Worm (Caenorhabditis elegans) whole organism, young adult: ENCODE results near the gene ZK688.7.

Source experiments
- B0336.3 ChIP-seq: fragments of 200-800 bp; sonication (Bioruptor generic); IDR thresholded peaks from 2 replicates; pipeline ENCODE4 v1.3.6; 2022; ENCODE audit warnings: missing genetic modification characterization, missing compliant biosample characterization
- K11D2.4 ChIP-seq: fragments of 200-800 bp; sonication (Bioruptor generic); IDR thresholded peaks from 2 replicates; pipeline ENCODE4 v1.3.6; 2022; ENCODE audit warnings: missing genetic modification reagents, missing genetic modification characterization, missing compliant biosample characterization
- T07F8.4 ChIP-seq: sonication (generic microtip); optimal IDR thresholded peaks from 2 replicates; lab custom pipeline; 2016; ENCODE audit warnings: mild to moderate bottlenecking, missing genetic modification characterization, moderate library complexity, missing compliant biosample characterization
- ceh-100 ChIP-seq: fragments of 200-800 bp; sonication (Bioruptor generic); IDR thresholded peaks from 2 replicates; pipeline ENCODE4 v1.3.6; 2022; ENCODE audit warnings: missing genetic modification reagents, missing genetic modification characterization, missing compliant biosample characterization

DNA sequence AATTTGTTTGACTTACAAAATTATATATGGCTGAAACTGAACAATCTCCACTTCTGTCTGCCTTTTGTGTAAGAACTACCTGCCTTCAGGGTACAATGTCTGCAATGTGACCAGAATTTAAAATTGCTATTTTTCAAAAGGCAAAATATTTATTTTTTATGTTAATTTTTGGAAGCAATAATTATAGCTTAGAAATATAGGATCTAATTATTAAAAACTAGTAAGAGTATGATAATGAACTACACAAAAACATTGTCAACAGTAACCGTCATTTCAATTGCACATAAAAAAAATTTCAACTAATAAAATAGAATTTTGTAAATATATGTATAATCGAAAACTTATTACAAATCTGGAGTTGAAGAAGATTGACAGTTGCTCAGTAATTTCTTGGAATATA is 45.5 kb upstream of the ZK688.7 start, which contains the start of gene C29E4.9:
- TF ChIP-seq T07F8.4 (no peak), ceh-100 (no peak), K11D2.4 (GFP tag; lab: Robert Waterston, UW) (no peak), B0336.3 (GFP tag; lab: Robert Waterston, UW) (no peak)
